Worm (Caenorhabditis elegans) whole organism, young adult: ENCODE measurements around the gene pro-1.

Experiments
- B0261.1 ChIP-seq: sonication (generic microtip); optimal IDR thresholded peaks from 2 replicates; lab custom pipeline; 2016; ENCODE audit warnings: mild to moderate bottlenecking, missing genetic modification characterization, moderate library complexity, missing compliant biosample characterization
- F33H1.4 ChIP-seq: fragments of 200-800 bp; sonication (Bioruptor generic); IDR thresholded peaks from 2 replicates; pipeline ENCODE4 v1.3.6; 2022; ENCODE audit warnings: missing genetic modification reagents, missing genetic modification characterization, missing compliant biosample characterization
- K12H6.12 ChIP-seq: fragments of 200-800 bp; sonication (Bioruptor generic); optimal IDR thresholded peaks from 2 replicates; lab custom pipeline; 2018; ENCODE audit warnings: mild to moderate bottlenecking, missing genetic modification characterization, missing compliant biosample characterization
- Y53F4B.3 ChIP-seq: fragments of 200-800 bp; sonication (Bioruptor generic); IDR thresholded peaks from 2 replicates; pipeline ENCODE4 v1.3.6; 2022; ENCODE audit warnings: missing genetic modification reagents, missing genetic modification characterization, missing compliant biosample characterization
- akir-1 ChIP-seq: fragments of 200-800 bp; sonication (Bioruptor generic); optimal IDR thresholded peaks from 2 replicates; lab custom pipeline; 2018; ENCODE audit warnings: mild to moderate bottlenecking, missing genetic modification characterization, moderate library complexity, missing compliant biosample characterization
- athp-1 ChIP-seq: sonication (generic microtip); optimal IDR thresholded peaks from 2 replicates; lab custom pipeline; 2017; ENCODE audit warnings: mild to moderate bottlenecking, missing genetic modification characterization, missing compliant biosample characterization
- attf-5 ChIP-seq: fragments of 200-800 bp; sonication (Bioruptor generic); optimal IDR thresholded peaks from 2 replicates; lab custom pipeline; 2018; ENCODE audit warnings: mild to moderate bottlenecking, missing genetic modification characterization, missing compliant biosample characterization
- attf-6 ChIP-seq: fragments of 200-800 bp; sonication (Bioruptor generic); IDR thresholded peaks from 2 replicates; pipeline ENCODE4 v1.3.6; 2022; ENCODE audit warnings: missing genetic modification reagents, missing genetic modification characterization, missing compliant biosample characterization
- cebp-1 ChIP-seq, 2 experiments: fragments of 200-800 bp in 1 of 2; sonication (Bioruptor generic) in 1 of 2; sonication (generic microtip) in 1 of 2; IDR thresholded peaks in 1 of 2; optimal IDR thresholded peaks in 1 of 2; 2 replicates each; pipeline versions ENCODE4 v1.3.6 to Lab custom; 2017 to 2022; ENCODE audit warnings: missing compliant biosample characterization in 2 of 2, missing genetic modification characterization in 2 of 2, mild to moderate bottlenecking in 1 of 2, missing genetic modification reagents in 1 of 2, moderate library complexity in 1 of 2
- cebp-2 ChIP-seq: fragments of 200-800 bp; sonication (Bioruptor generic); IDR thresholded peaks from 2 replicates; pipeline ENCODE4 v1.3.6; 2022; ENCODE audit warnings: missing genetic modification characterization, missing compliant biosample characterization
- ceh-100 ChIP-seq: fragments of 200-800 bp; sonication (Bioruptor generic); IDR thresholded peaks from 2 replicates; pipeline ENCODE4 v1.3.6; 2022; ENCODE audit warnings: missing genetic modification reagents, missing genetic modification characterization, missing compliant biosample characterization
- chd-7 ChIP-seq: sonication (generic microtip); optimal IDR thresholded peaks from 2 replicates; lab custom pipeline; 2016; ENCODE audit warnings: mild to moderate bottlenecking, missing genetic modification characterization, moderate library complexity, missing compliant biosample characterization
- dox-1 ChIP-seq: fragments of 200-800 bp; sonication (Bioruptor generic); IDR thresholded peaks from 2 replicates; pipeline ENCODE4 v1.3.6; 2022; ENCODE audit warnings: missing genetic modification reagents, missing genetic modification characterization, missing compliant biosample characterization
- efl-1 ChIP-seq: fragments of 150-350 bp; optimal IDR thresholded peaks from 2 replicates; lab custom pipeline; 2014; ENCODE audit warnings: missing biosample characterization, missing genetic modification reagents, missing genetic modification characterization
- egrh-3 ChIP-seq: fragments of 200-800 bp; sonication (Bioruptor generic); IDR thresholded peaks from 2 replicates; pipeline ENCODE4 v1.3.6; 2022; ENCODE audit warnings: missing genetic modification reagents, missing genetic modification characterization, missing compliant biosample characterization
- gei-17 ChIP-seq: fragments of 200-800 bp; sonication (Bioruptor generic); optimal IDR thresholded peaks from 2 replicates; lab custom pipeline; 2018; ENCODE audit warnings: mild to moderate bottlenecking, missing genetic modification characterization, missing compliant biosample characterization
- him-1 ChIP-seq: sonication (generic microtip); optimal IDR thresholded peaks from 2 replicates; lab custom pipeline; 2016; ENCODE audit warnings: missing genotype, missing genetic modification reagents, missing genetic modification characterization, missing compliant biosample characterization
- hmg-1.2 ChIP-seq: fragments of 200-800 bp; sonication (Bioruptor generic); IDR thresholded peaks from 2 replicates; pipeline ENCODE4 v1.3.6; 2022; ENCODE audit warnings: missing genetic modification reagents, missing genetic modification characterization, missing compliant biosample characterization
- lin-26 ChIP-seq: fragments of 200-800 bp; sonication (Bioruptor generic); IDR thresholded peaks from 2 replicates; pipeline ENCODE4 v1.3.6; 2022; ENCODE audit warnings: missing genetic modification reagents, missing genetic modification characterization, missing compliant biosample characterization
- lin-40 ChIP-seq: sonication (generic microtip); optimal IDR thresholded peaks from 2 replicates; lab custom pipeline; 2016; ENCODE audit warnings: missing genetic modification characterization, mild to moderate bottlenecking, missing compliant biosample characterization, missing genotype, missing genetic modification reagents
- mes-4 ChIP-seq: sonication (generic microtip); optimal IDR thresholded peaks from 2 replicates; lab custom pipeline; 2016; ENCODE audit warnings: missing genotype, missing genetic modification characterization, missing compliant biosample characterization
- mxl-1 ChIP-seq: sonication (generic microtip); optimal IDR thresholded peaks from 2 replicates; lab custom pipeline; 2016; ENCODE audit warnings: missing genetic modification characterization, missing compliant biosample characterization
- nhr-80 ChIP-seq: sonication (generic microtip); optimal IDR thresholded peaks from 2 replicates; lab custom pipeline; 2016; ENCODE audit warnings: missing genetic modification characterization, missing compliant biosample characterization
- pha-4 ChIP-seq: fragments of 150-350 bp; sonication (generic microtip); optimal IDR thresholded peaks from 2 replicates; lab custom pipeline; 2014; ENCODE audit warnings: missing biosample characterization, missing genetic modification reagents, missing genetic modification characterization
- rpc-1 ChIP-seq, 2 experiments: fragments of 150-350 bp in 1 of 2; sonication (generic microtip) in 1 of 2; optimal IDR thresholded peaks; 2 replicates each; lab custom pipeline; 2014 to 2018; ENCODE audit warnings: missing biosample characterization in 1 of 2, missing genetic modification characterization in 1 of 2, missing genetic modification reagents in 1 of 2, missing genotype in 1 of 2
- snpc-1.3 ChIP-seq: sonication (generic microtip); optimal IDR thresholded peaks from 2 replicates; lab custom pipeline; 2017; ENCODE audit warnings: missing genetic modification characterization, mild to moderate bottlenecking, missing compliant biosample characterization, antibody characterized with exemption, moderate library complexity, missing genotype, missing genetic modification reagents; ENCODE audit not compliant: insufficient read depth
- zfh-2 ChIP-seq: fragments of 200-800 bp; sonication (Bioruptor generic); conservative IDR thresholded peaks from 2 replicates; pipeline ENCODE4 v1.3.6; 2022; ENCODE audit warnings: missing genetic modification reagents, missing genetic modification characterization, missing compliant biosample characterization
- ztf-25 ChIP-seq: fragments of 200-800 bp; sonication (Bioruptor generic); IDR thresholded peaks from 2 replicates; pipeline ENCODE4 v1.3.6; 2022; ENCODE audit warnings: missing genetic modification reagents, missing genetic modification characterization, missing compliant biosample characterization

The pro-1 gene

ce11 chrII:10537571-10537970 lies 4.2 kb downstream of the pro-1 start, which contains the start of gene R166.2:
TSS of gene R166.2 (minus strand) at chrII:10537671.
- TF ChIP-seq Y53F4B.3 (GFP tag; lab: Robert Waterston, UW) (no peak), ztf-25 (GFP tag; lab: Robert Waterston, UW) (no peak), attf-6 (GFP tag; lab: Robert Waterston, UW) (no peak), K12H6.12 (tag; lab: Kevin White, UChicago) (no peak), F33H1.4 (GFP tag; lab: Robert Waterston, UW) (no peak), him-1 (tag; lab: Kevin White, UChicago) (no peak), rpc-1 (optimal IDR thresholded peaks at IDR 0.05; lab: Kevin White, UChicago) (no peak), rpc-1 (tag; optimal IDR thresholded peaks at IDR 0.05; lab: Kevin White, UChicago) (no peak), snpc-1.3 (tag; lab: Kevin White, UChicago) (no peak)

- 0 out of 2 replicates have a peak, but pooled peaks have one; percentile 10 for TF ChIP-seq lin-26 (GFP tag; lab: Robert Waterston, UW)
- TF ChIP-seq mes-4 (tag; lab: Kevin White, UChicago), result no peak
These were observed 7.8 kb downstream of the pro-1 start for ce11 chrII:10533985-10534384.

ce11 chrII:10531604-10532003 lies 10.2 kb downstream of the pro-1 start:
- TF ChIP-seq egrh-3 (GFP tag; lab: Robert Waterston, UW), result peak; percentile 52; the same call in 1 of the 2 replicates
- TF ChIP-seq zfh-2 (GFP tag; lab: Robert Waterston, UW), result peak; percentile 71
- TF ChIP-seq pha-4 (tag; lab: Kevin White, UChicago), result no peak
- no peak for TF ChIP-seq cebp-2 (GFP tag; lab: Robert Waterston, UW)
- TF ChIP-seq chd-7 (tag; lab: Kevin White, UChicago), result peak; percentile 11

ce11 chrII:10530907-10531306 lies 10.9 kb downstream of the pro-1 start:
- TF ChIP-seq gei-17 (no peak), mes-4 (tag; lab: Kevin White, UChicago) (no peak), cebp-2 (GFP tag; lab: Robert Waterston, UW) (0 out of 2 replicates have a peak, but pooled peaks have one; percentile 51), akir-1 (GFP tag; lab: Kevin White, UChicago) (no peak), B0261.1 (no peak), zfh-2 (GFP tag; lab: Robert Waterston, UW) (peak; percentile 58; the same call in 1 of the 2 replicates), pha-4 (tag; lab: Kevin White, UChicago) (no peak)

ce11 chrII:10529218-10529751 lies 12.5 kb downstream of the pro-1 start:
- no peak for TF ChIP-seq athp-1
- peak; percentile 2 for TF ChIP-seq attf-5 (GFP tag; lab: Kevin White, UChicago)
- no peak for TF ChIP-seq lin-40 (tag; lab: Kevin White, UChicago)
- TF ChIP-seq mxl-1 (tag; lab: Kevin White, UChicago), result no peak
- no peak for TF ChIP-seq cebp-1 (GFP tag; IDR thresholded peaks at IDR 0.05; lab: Robert Waterston, UW)
- TF ChIP-seq cebp-1 (tag; optimal IDR thresholded peaks at IDR 0.05; lab: Kevin White, UChicago), result peak; percentile 2
- peak; percentile 43; the same call in 1 of the 2 replicates for TF ChIP-seq hmg-1.2 (GFP tag; lab: Robert Waterston, UW)
- TF ChIP-seq zfh-2 (GFP tag; lab: Robert Waterston, UW), result peak; percentile 89
- TF ChIP-seq lin-26 (GFP tag; lab: Robert Waterston, UW), result 0 out of 2 replicates have a peak, but pooled peaks have one; percentile 33
- TF ChIP-seq dox-1 (GFP tag; lab: Robert Waterston, UW), result 0 out of 2 replicates have a peak, but pooled peaks have one; percentile 42
- TF ChIP-seq ceh-100 (GFP tag; lab: Robert Waterston, UW), result no peak
- peak; percentile 23 for TF ChIP-seq nhr-80 (tag; lab: Kevin White, UChicago)
- TF ChIP-seq efl-1, result peak; percentile 26
